Worm (Caenorhabditis elegans) whole organism, young adult: ENCODE measurements around the gene phat-6.

Source experiments
- B0035.1 ChIP-seq: sonication (generic microtip); optimal IDR thresholded peaks from 2 replicates; lab custom pipeline; 2016; ENCODE audit warnings: missing genetic modification characterization, mild to moderate bottlenecking, missing compliant biosample characterization, missing genotype, missing genetic modification reagents
- B0336.3 ChIP-seq: fragments of 200-800 bp; sonication (Bioruptor generic); IDR thresholded peaks from 2 replicates; pipeline ENCODE4 v1.3.6; 2022; ENCODE audit warnings: missing genetic modification characterization, missing compliant biosample characterization
- C17E4.6 ChIP-seq: fragments of 200-800 bp; sonication (Bioruptor generic); IDR thresholded peaks from 2 replicates; pipeline ENCODE4 v1.3.6; 2022; ENCODE audit warnings: missing genetic modification reagents, missing genetic modification characterization, missing compliant biosample characterization
- D2030.7 ChIP-seq: fragments of 200-800 bp; sonication (Bioruptor generic); IDR thresholded peaks from 2 replicates; pipeline ENCODE4 v1.3.6; 2022; ENCODE audit warnings: missing genetic modification reagents, missing genetic modification characterization, missing compliant biosample characterization
- F39B2.1 ChIP-seq: fragments of 200-800 bp; sonication (Bioruptor generic); IDR thresholded peaks from 2 replicates; pipeline ENCODE4 v1.3.6; 2022; ENCODE audit warnings: missing genetic modification reagents, missing genetic modification characterization, missing compliant biosample characterization
- F49E8.2 ChIP-seq: sonication (generic microtip); optimal IDR thresholded peaks from 3 replicates; lab custom pipeline; 2017; ENCODE audit warnings: missing genetic modification characterization, mild to moderate bottlenecking, missing compliant biosample characterization, antibody characterized with exemption, moderate library complexity; ENCODE audit not compliant: insufficient read depth
- F52B5.7 ChIP-seq: sonication (generic microtip); optimal IDR thresholded peaks from 2 replicates; lab custom pipeline; 2016; ENCODE audit warnings: mild to moderate bottlenecking, missing genetic modification characterization, missing compliant biosample characterization
- F57A8.1 ChIP-seq: fragments of 200-800 bp; sonication (Bioruptor generic); optimal IDR thresholded peaks from 2 replicates; lab custom pipeline; 2018; ENCODE audit warnings: mild to moderate bottlenecking, missing genetic modification characterization, moderate library complexity, missing compliant biosample characterization
- F57C9.4 ChIP-seq: sonication (generic microtip); optimal IDR thresholded peaks from 2 replicates; lab custom pipeline; 2017; ENCODE audit warnings: mild to moderate bottlenecking, missing genetic modification characterization, missing compliant biosample characterization
- K12H6.12 ChIP-seq: fragments of 200-800 bp; sonication (Bioruptor generic); optimal IDR thresholded peaks from 2 replicates; lab custom pipeline; 2018; ENCODE audit warnings: mild to moderate bottlenecking, missing genetic modification characterization, missing compliant biosample characterization
- Y53F4B.3 ChIP-seq: fragments of 200-800 bp; sonication (Bioruptor generic); IDR thresholded peaks from 2 replicates; pipeline ENCODE4 v1.3.6; 2022; ENCODE audit warnings: missing genetic modification reagents, missing genetic modification characterization, missing compliant biosample characterization
- Y79H2A.3 ChIP-seq: fragments of 200-800 bp; sonication (Bioruptor generic); conservative IDR thresholded peaks from 2 replicates; pipeline ENCODE4 v1.3.6; 2022; ENCODE audit warnings: missing genetic modification reagents, missing genetic modification characterization, missing compliant biosample characterization
- Y95B8A.8 ChIP-seq: fragments of 200-800 bp; sonication (Bioruptor generic); IDR thresholded peaks from 2 replicates; pipeline ENCODE4 v1.3.6; 2022; ENCODE audit warnings: missing genetic modification reagents, missing genetic modification characterization, missing compliant biosample characterization
- ama-1 ChIP-seq, 3 experiments: fragments of 150-350 bp in 1 of 3; sonication (generic microtip) in 2 of 3; optimal IDR thresholded peaks; 2 replicates each; lab custom pipeline; 2014 to 2018; ENCODE audit warnings: missing biosample characterization in 2 of 3, missing genetic modification characterization in 2 of 3, missing genetic modification reagents in 2 of 3
- aptf-2 ChIP-seq: fragments of 200-800 bp; sonication (Bioruptor generic); conservative IDR thresholded peaks from 2 replicates; pipeline ENCODE4 v1.3.6; 2022; ENCODE audit warnings: missing genetic modification reagents, missing genetic modification characterization, missing compliant biosample characterization
- ccch-3 ChIP-seq: fragments of 200-800 bp; sonication (Bioruptor generic); optimal IDR thresholded peaks from 2 replicates; lab custom pipeline; 2018; ENCODE audit warnings: mild to moderate bottlenecking, missing genetic modification characterization, missing compliant biosample characterization
- cebp-2 ChIP-seq: fragments of 200-800 bp; sonication (Bioruptor generic); IDR thresholded peaks from 2 replicates; pipeline ENCODE4 v1.3.6; 2022; ENCODE audit warnings: missing genetic modification characterization, missing compliant biosample characterization
- ceh-40 ChIP-seq: fragments of 200-800 bp; sonication (Bioruptor generic); IDR thresholded peaks from 2 replicates; pipeline ENCODE4 v1.3.6; 2022; ENCODE audit warnings: missing genetic modification characterization, missing compliant biosample characterization
- ceh-58 ChIP-seq: fragments of 200-800 bp; sonication (Bioruptor generic); IDR thresholded peaks from 2 replicates; pipeline ENCODE4 v1.3.6; 2022; ENCODE audit warnings: missing genetic modification characterization, missing compliant biosample characterization
- dpff-1 ChIP-seq: sonication (generic microtip); optimal IDR thresholded peaks from 2 replicates; lab custom pipeline; 2017; ENCODE audit warnings: mild to moderate bottlenecking, missing genetic modification characterization, missing compliant biosample characterization
- dpl-1 ChIP-seq: fragments of 150-350 bp; optimal IDR thresholded peaks from 2 replicates; lab custom pipeline; 2014; ENCODE audit warnings: missing biosample characterization, missing genetic modification reagents, missing genetic modification characterization
- efl-1 ChIP-seq: fragments of 150-350 bp; optimal IDR thresholded peaks from 2 replicates; lab custom pipeline; 2014; ENCODE audit warnings: missing biosample characterization, missing genetic modification reagents, missing genetic modification characterization
- gei-17 ChIP-seq: fragments of 200-800 bp; sonication (Bioruptor generic); optimal IDR thresholded peaks from 2 replicates; lab custom pipeline; 2018; ENCODE audit warnings: mild to moderate bottlenecking, missing genetic modification characterization, missing compliant biosample characterization
- him-1 ChIP-seq: sonication (generic microtip); optimal IDR thresholded peaks from 2 replicates; lab custom pipeline; 2016; ENCODE audit warnings: missing genotype, missing genetic modification reagents, missing genetic modification characterization, missing compliant biosample characterization
- hrde-1 ChIP-seq: sonication (generic microtip); optimal IDR thresholded peaks from 2 replicates; lab custom pipeline; 2016; ENCODE audit warnings: missing genetic modification characterization, mild to moderate bottlenecking, missing compliant biosample characterization, moderate library complexity, missing genotype, missing genetic modification reagents, borderline replicate concordance
- madf-3 ChIP-seq: fragments of 200-800 bp; sonication (Bioruptor generic); IDR thresholded peaks from 2 replicates; pipeline ENCODE4 v1.3.6; 2022; ENCODE audit warnings: missing genetic modification reagents, missing genetic modification characterization, missing compliant biosample characterization
- mel-28 ChIP-seq: sonication (generic microtip); optimal IDR thresholded peaks from 2 replicates; lab custom pipeline; 2016; ENCODE audit warnings: borderline replicate concordance, mild to moderate bottlenecking, missing genetic modification characterization, missing compliant biosample characterization
- mxl-1 ChIP-seq: sonication (generic microtip); optimal IDR thresholded peaks from 2 replicates; lab custom pipeline; 2016; ENCODE audit warnings: missing genetic modification characterization, missing compliant biosample characterization
- nfya-2 ChIP-seq: fragments of 200-800 bp; sonication (Bioruptor generic); IDR thresholded peaks from 2 replicates; pipeline ENCODE4 v1.3.6; 2022; ENCODE audit warnings: missing genetic modification reagents, missing genetic modification characterization, missing compliant biosample characterization
- nhr-80 ChIP-seq: sonication (generic microtip); optimal IDR thresholded peaks from 2 replicates; lab custom pipeline; 2016; ENCODE audit warnings: missing genetic modification characterization, missing compliant biosample characterization
- pbrm-1 ChIP-seq: fragments of 200-800 bp; sonication (Bioruptor generic); IDR thresholded peaks from 2 replicates; pipeline ENCODE4 v1.3.6; 2022; ENCODE audit warnings: missing genetic modification reagents, missing genetic modification characterization, missing compliant biosample characterization
- rcor-1 ChIP-seq: fragments of 200-800 bp; sonication (Bioruptor generic); IDR thresholded peaks from 2 replicates; pipeline ENCODE4 v1.3.6; 2022; ENCODE audit warnings: missing genetic modification reagents, missing genetic modification characterization, missing compliant biosample characterization
- rec-8 ChIP-seq, 2 experiments: sonication (generic microtip); optimal IDR thresholded peaks; 2 replicates each; lab custom pipeline; 2016; ENCODE audit warnings: mild to moderate bottlenecking in 2 of 2, missing genetic modification characterization in 2 of 2, missing genetic modification reagents in 2 of 2, missing genotype in 2 of 2, missing biosample characterization in 1 of 2, missing compliant biosample characterization in 1 of 2, moderate library complexity in 1 of 2
- rpc-1 ChIP-seq, 2 experiments: fragments of 150-350 bp in 1 of 2; sonication (generic microtip) in 1 of 2; optimal IDR thresholded peaks; 2 replicates each; lab custom pipeline; 2014 to 2018; ENCODE audit warnings: missing biosample characterization in 1 of 2, missing genetic modification characterization in 1 of 2, missing genetic modification reagents in 1 of 2, missing genotype in 1 of 2
- snpc-1.1 ChIP-seq: sonication (generic microtip); optimal IDR thresholded peaks from 2 replicates; lab custom pipeline; 2017; ENCODE audit warnings: missing genetic modification characterization, mild to moderate bottlenecking, missing compliant biosample characterization, antibody characterized with exemption, moderate library complexity, missing genotype, missing genetic modification reagents; ENCODE audit not compliant: insufficient read depth
- snpc-1.3 ChIP-seq: sonication (generic microtip); optimal IDR thresholded peaks from 2 replicates; lab custom pipeline; 2017; ENCODE audit warnings: missing genetic modification characterization, mild to moderate bottlenecking, missing compliant biosample characterization, antibody characterized with exemption, moderate library complexity, missing genotype, missing genetic modification reagents; ENCODE audit not compliant: insufficient read depth
- snpc-3.4 ChIP-seq: sonication (generic microtip); optimal IDR thresholded peaks from 2 replicates; lab custom pipeline; 2017; ENCODE audit warnings: missing genetic modification characterization, mild to moderate bottlenecking, missing compliant biosample characterization, antibody characterized with exemption, moderate library complexity, missing genotype, missing genetic modification reagents
- snpc-4 ChIP-seq, 5 experiments: fragments of 150-350 bp in 1 of 5; sonication (generic microtip) in 4 of 5; optimal IDR thresholded peaks; 2 replicates each; lab custom pipeline; 2014 to 2018; ENCODE audit warnings: missing genetic modification characterization in 5 of 5, missing biosample characterization in 3 of 5, antibody characterized with exemption in 2 of 5, mild to moderate bottlenecking in 2 of 5, missing compliant biosample characterization in 2 of 5, missing genotype in 2 of 5, moderate library complexity in 2 of 5, missing genetic modification reagents in 1 of 5
- somi-1 ChIP-seq: fragments of 200-800 bp; sonication (Bioruptor generic); optimal IDR thresholded peaks from 2 replicates; lab custom pipeline; 2018; ENCODE audit warnings: mild to moderate bottlenecking, missing genetic modification characterization, missing compliant biosample characterization
- tbx-9 ChIP-seq: sonication (generic microtip); optimal IDR thresholded peaks from 2 replicates; lab custom pipeline; 2016; ENCODE audit warnings: borderline replicate concordance, missing genetic modification characterization, inconsistent platforms, missing compliant biosample characterization
- ztf-18 ChIP-seq: sonication (generic microtip); optimal IDR thresholded peaks from 2 replicates; lab custom pipeline; 2016; ENCODE audit warnings: missing genotype, mild to moderate bottlenecking, missing genetic modification characterization, missing compliant biosample characterization
- ztf-28 ChIP-seq: fragments of 200-800 bp; sonication (Bioruptor generic); IDR thresholded peaks from 2 replicates; pipeline ENCODE4 v1.3.6; 2022; ENCODE audit warnings: missing genetic modification reagents, missing genetic modification characterization, missing compliant biosample characterization

phat-6 gene

DNA sequence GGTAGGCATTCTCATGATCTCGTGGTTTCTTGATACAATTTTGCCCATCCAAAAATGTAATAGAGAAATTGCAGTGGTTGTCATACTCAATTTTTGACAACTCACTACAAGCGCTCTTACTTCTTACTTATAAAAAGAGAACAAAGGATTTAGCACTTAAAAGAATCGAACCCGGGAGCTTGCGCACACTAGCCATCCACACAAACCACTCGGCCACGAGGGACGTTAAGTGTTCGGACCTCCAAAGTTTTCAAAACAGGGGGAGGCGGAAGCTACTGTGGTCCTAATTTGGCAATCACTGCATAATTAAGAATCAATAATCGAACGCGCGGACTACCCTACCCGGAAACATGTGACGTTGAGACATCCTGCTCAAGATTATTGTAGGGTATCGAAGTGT lies 48.5 kb upstream of the phat-6 start (continued):
- peak; percentile 71 for TF ChIP-seq snpc-3.4 (tag; lab: Kevin White, UChicago)
- TF ChIP-seq him-1 (tag; lab: Kevin White, UChicago) = peak; percentile 86
- peak; percentile 66; the same call in 1 of the 2 replicates for TF ChIP-seq D2030.7 (GFP tag; lab: Robert Waterston, UW)
- no peak for TF ChIP-seq F39B2.1 (GFP tag; lab: Robert Waterston, UW)
- TF ChIP-seq snpc-4 (GFP tag; optimal IDR thresholded peaks at IDR 0.05; lab: Kevin White, UChicago) = peak; percentile 54
- TF ChIP-seq snpc-4 (tag; optimal IDR thresholded peaks at IDR 0.05; lab: Kevin White, UChicago) = peak in 1 of 4 experiments; percentile 66
- TF ChIP-seq gei-17 (GFP tag; lab: Kevin White, UChicago) = no peak
- TF ChIP-seq B0336.3 (GFP tag; lab: Robert Waterston, UW) = no peak
- peak in 1 of 2 experiments; percentile 24 for TF ChIP-seq rec-8 (tag; optimal IDR thresholded peaks at IDR 0.05; lab: Kevin White, UChicago)
- no peak for TF ChIP-seq efl-1 (GFP tag; lab: Kevin White, UChicago)
- TF ChIP-seq Y95B8A.8 (GFP tag; lab: Robert Waterston, UW) = 0 out of 2 replicates have a peak, but pooled peaks have one; percentile 37
- no peak for TF ChIP-seq dpl-1
- TF ChIP-seq rpc-1 (optimal IDR thresholded peaks at IDR 0.05; lab: Kevin White, UChicago) = peak; percentile 65
- TF ChIP-seq rpc-1 (tag; optimal IDR thresholded peaks at IDR 0.05; lab: Kevin White, UChicago) = peak; percentile 93
- TF ChIP-seq snpc-1.3 (tag; lab: Kevin White, UChicago) = peak; percentile 17
- TF ChIP-seq snpc-1.1 (tag; lab: Kevin White, UChicago) = peak; percentile 41
- no peak for TF ChIP-seq madf-3 (GFP tag; lab: Robert Waterston, UW)
- TF ChIP-seq F49E8.2 (tag; lab: Kevin White, UChicago) = no peak
- TF ChIP-seq, all 124 proteins: peak for 19

DNA sequence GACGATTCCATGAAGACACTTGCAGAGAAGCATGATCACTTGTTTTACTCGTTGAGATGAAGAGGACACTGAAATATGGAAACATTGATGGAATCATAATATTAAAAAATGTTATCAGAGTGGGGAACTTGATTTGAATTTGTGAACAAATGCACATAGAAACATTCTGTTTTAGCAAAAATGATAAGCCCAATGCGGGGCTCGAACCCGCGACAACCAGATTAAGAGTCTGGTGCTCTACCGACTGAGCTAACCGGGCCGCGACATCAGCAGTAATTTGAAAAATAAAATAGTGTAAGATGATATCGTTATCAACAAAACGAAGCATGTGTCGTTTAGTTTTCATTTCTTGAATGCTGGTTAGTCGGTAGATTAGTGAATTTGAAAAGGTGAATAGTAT lies 47.0 kb upstream of the phat-6 start:
- TF ChIP-seq B0336.3 (GFP tag; lab: Robert Waterston, UW) (no peak), B0035.1 (no peak), ztf-18 (tag; lab: Kevin White, UChicago) (peak; percentile 37), nfya-2 (GFP tag; lab: Robert Waterston, UW) (no peak), dpl-1 (no peak), aptf-2 (GFP tag; lab: Robert Waterston, UW) (no peak), Y79H2A.3 (no peak), F57C9.4 (tag; lab: Kevin White, UChicago) (no peak), nhr-80 (tag; lab: Kevin White, UChicago) (no peak), F52B5.7 (tag; lab: Kevin White, UChicago) (peak; percentile 14), somi-1 (no peak), mxl-1 (tag; lab: Kevin White, UChicago) (no peak), mel-28 (tag; lab: Kevin White, UChicago) (no peak), snpc-3.4 (tag; lab: Kevin White, UChicago) (no peak), rcor-1 (GFP tag; lab: Robert Waterston, UW) (0 out of 2 replicates have a peak, but pooled peaks have one; percentile 18), Y53F4B.3 (no peak), F57A8.1 (peak; percentile 18), rpc-1 (optimal IDR thresholded peaks at IDR 0.05; lab: Kevin White, UChicago) (peak; percentile 66), rpc-1 (tag; optimal IDR thresholded peaks at IDR 0.05; lab: Kevin White, UChicago) (peak; percentile 87), snpc-1.1 (tag; lab: Kevin White, UChicago) (no peak), dpff-1 (tag; lab: Kevin White, UChicago) (no peak), tbx-9 (tag; lab: Kevin White, UChicago) (no peak), efl-1 (GFP tag; lab: Kevin White, UChicago) (no peak), ceh-40 (0 out of 2 replicates have a peak, but pooled peaks have one; percentile 53), pbrm-1 (GFP tag; lab: Robert Waterston, UW) (peak; percentile 56; the same call in 1 of the 2 replicates), rec-8 (tag; optimal IDR thresholded peaks at IDR 0.05; lab: Kevin White, UChicago) (no peak), ceh-58 (GFP tag; lab: Robert Waterston, UW) (no peak), C17E4.6 (GFP tag; lab: Robert Waterston, UW) (no peak), hrde-1 (tag; lab: Kevin White, UChicago) (no peak), ccch-3 (no peak), K12H6.12 (tag; lab: Kevin White, UChicago) (no peak), cebp-2 (no peak), ztf-28 (GFP tag; lab: Robert Waterston, UW) (no peak), F49E8.2 (tag; lab: Kevin White, UChicago) (no peak), ama-1 (optimal IDR thresholded peaks at IDR 0.05; lab: Kevin White, UChicago) (no peak), ama-1 (GFP tag; optimal IDR thresholded peaks at IDR 0.05; lab: Kevin White, UChicago) (peak in 1 of 2 experiments; percentile 25)
